Worm (Caenorhabditis elegans) whole organism, midembryonic: ENCODE results near the gene Y26G10.1.

Experiments
- T22C8.4 ChIP-seq: fragments of 200-800 bp; sonication (Bioruptor generic); IDR thresholded peaks from 2 replicates; pipeline ENCODE4 v1.3.6; 2022; ENCODE audit warnings: missing genetic modification characterization, missing compliant biosample characterization
- cog-1 ChIP-seq: sonication (generic microtip); optimal IDR thresholded peaks from 2 replicates; lab custom pipeline; 2016; ENCODE audit warnings: missing genetic modification characterization, missing compliant biosample characterization
- flt-1 ChIP-seq: fragments of 200-800 bp; sonication (Bioruptor generic); IDR thresholded peaks from 2 replicates; pipeline ENCODE4 v1.3.6; 2022; ENCODE audit warnings: missing genetic modification characterization, missing compliant biosample characterization
- klf-2 ChIP-seq: fragments of 200-800 bp; sonication (Bioruptor generic); conservative IDR thresholded peaks from 2 replicates; pipeline ENCODE4 v1.3.6; 2022; ENCODE audit warnings: missing genetic modification reagents, missing genetic modification characterization, missing compliant biosample characterization
- med-1 ChIP-seq: sonication (generic microtip); optimal IDR thresholded peaks from 2 replicates; lab custom pipeline; 2017; ENCODE audit warnings: missing genetic modification characterization, mild to moderate bottlenecking, missing compliant biosample characterization, antibody characterized with exemption, missing genetic modification reagents; ENCODE audit not compliant: insufficient read depth
- ref-1 ChIP-seq: fragments of 200-800 bp; sonication (Bioruptor generic); conservative IDR thresholded peaks from 2 replicates; pipeline ENCODE4 v1.3.6; 2022; ENCODE audit warnings: missing genetic modification reagents, missing genetic modification characterization, missing compliant biosample characterization
- tab-1 ChIP-seq: fragments of 200-800 bp; sonication (Bioruptor generic); IDR thresholded peaks from 2 replicates; pipeline ENCODE4 v1.3.6; 2022; ENCODE audit warnings: missing genetic modification characterization, missing compliant biosample characterization
- ztf-23 ChIP-seq: fragments of 200-800 bp; sonication (Bioruptor generic); IDR thresholded peaks from 2 replicates; pipeline ENCODE4 v1.3.6; 2022; ENCODE audit warnings: missing genetic modification reagents, missing genetic modification characterization, missing compliant biosample characterization
- ztf-29 ChIP-seq: fragments of 200-800 bp; sonication (Bioruptor generic); IDR thresholded peaks from 2 replicates; pipeline ENCODE4 v1.3.6; 2022; ENCODE audit warnings: missing genetic modification reagents, missing genetic modification characterization, missing compliant biosample characterization

Y26G10.1 gene

DNA sequence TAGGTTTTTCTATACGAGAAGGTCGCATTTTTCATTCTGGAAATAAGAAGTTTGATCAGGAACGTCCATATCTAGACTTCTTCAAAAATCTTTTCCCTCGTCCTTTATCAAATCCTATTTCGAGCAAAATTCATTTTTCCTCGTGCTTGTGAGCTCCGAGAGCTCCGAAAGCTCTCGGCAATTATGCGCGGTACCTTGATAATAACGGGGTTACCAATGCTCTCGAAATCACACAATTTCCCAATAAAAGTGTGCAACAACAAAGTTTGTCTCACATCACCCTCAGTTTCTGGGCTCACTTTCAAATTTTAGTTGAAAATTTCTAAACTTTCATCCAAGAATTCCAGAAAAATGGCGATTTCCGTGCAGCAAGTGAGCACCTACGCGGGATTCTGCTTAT, 27.2 kb downstream of the Y26G10.1 start, which contains the start of gene str-89:
Gene str-89 (plus strand): TSS at position 301 of the 400 bp plus-strand sequence.
- TF ChIP-seq flt-1 (GFP tag; lab: Robert Waterston, UW) (no peak), med-1 (GFP tag; lab: Kevin White, UChicago) (no peak), ref-1 (GFP tag; lab: Robert Waterston, UW) (no peak), klf-2 (GFP tag; lab: Robert Waterston, UW) (no peak), ztf-29 (GFP tag; lab: Robert Waterston, UW) (no peak), tab-1 (GFP tag; lab: Robert Waterston, UW) (no peak), ztf-23 (no peak), T22C8.4 (GFP tag; lab: Robert Waterston, UW) (no peak), cog-1 (no peak)

ce11 chrV:17667676-17668075, 28.0 kb downstream of the Y26G10.1 start, which contains the start of gene F59A1.12:
F59A1.12 (minus strand) TSS chrV:17667776.
- TF ChIP-seq tab-1 (GFP tag; lab: Robert Waterston, UW) (no peak), klf-2 (GFP tag; lab: Robert Waterston, UW) (no peak), ref-1 (GFP tag; lab: Robert Waterston, UW) (no peak), ztf-23 (no peak)

ce11 chrV:17665906-17666305, 29.8 kb downstream of the Y26G10.1 start, which contains the start of gene F59A1.11:
F59A1.11 (minus strand) TSS chrV:17666006.
- TF ChIP-seq tab-1 (GFP tag; lab: Robert Waterston, UW): no peak
- TF ChIP-seq T22C8.4 (GFP tag; lab: Robert Waterston, UW): no peak
- no peak for TF ChIP-seq med-1 (GFP tag; lab: Kevin White, UChicago)
- no peak for TF ChIP-seq klf-2 (GFP tag; lab: Robert Waterston, UW)

DNA sequence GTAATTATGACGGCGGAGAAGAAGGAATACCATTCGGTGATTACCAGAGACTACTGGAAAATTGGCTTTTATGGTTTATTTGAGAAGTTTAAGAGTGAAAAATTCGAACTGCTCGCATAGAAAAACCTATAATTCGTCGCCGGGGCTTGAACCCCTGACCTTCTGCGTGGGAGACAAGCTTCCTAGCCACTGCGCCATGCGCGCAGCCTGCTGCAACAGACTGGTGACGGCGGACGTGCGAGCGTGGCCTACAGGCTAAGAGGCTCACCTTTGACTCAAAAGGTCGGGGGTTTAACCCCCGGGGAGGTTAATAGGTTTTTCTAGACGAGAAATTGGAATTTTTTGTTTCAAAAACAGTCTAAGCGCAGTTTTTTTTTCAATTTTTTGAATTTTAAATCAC, 31.3 kb downstream of the Y26G10.1 start:
- TF ChIP-seq tab-1 (GFP tag; lab: Robert Waterston, UW) (no peak), ref-1 (GFP tag; lab: Robert Waterston, UW) (no peak), klf-2 (GFP tag; lab: Robert Waterston, UW) (no peak), flt-1 (GFP tag; lab: Robert Waterston, UW) (no peak), T22C8.4 (GFP tag; lab: Robert Waterston, UW) (no peak), ztf-23 (no peak), cog-1 (no peak), ztf-29 (GFP tag; lab: Robert Waterston, UW) (no peak), med-1 (GFP tag; lab: Kevin White, UChicago) (no peak)

DNA sequence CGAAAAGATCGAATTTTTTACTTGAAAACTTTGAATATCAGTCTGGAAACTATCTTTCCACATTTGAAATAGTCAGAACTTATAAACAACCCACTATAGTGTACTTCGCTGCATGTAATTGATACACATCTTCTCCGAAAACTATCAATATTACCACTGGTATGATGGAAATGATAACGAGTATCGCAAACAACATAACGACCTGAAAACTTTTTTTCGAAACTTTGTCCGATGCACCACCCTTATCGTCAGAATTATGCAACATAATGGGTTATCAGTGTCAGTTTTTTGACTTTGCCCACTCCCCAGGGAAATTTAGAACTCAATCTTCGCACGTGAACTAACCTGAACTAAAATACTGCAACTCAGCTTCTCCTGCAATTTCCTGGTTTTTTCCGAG, 33.4 kb downstream of the Y26G10.1 start:
- TF ChIP-seq tab-1 (GFP tag; lab: Robert Waterston, UW): no peak
- no peak for TF ChIP-seq ztf-23
- TF ChIP-seq flt-1 (GFP tag; lab: Robert Waterston, UW): no peak
- no peak for TF ChIP-seq med-1 (GFP tag; lab: Kevin White, UChicago)
- no peak for TF ChIP-seq ztf-29 (GFP tag; lab: Robert Waterston, UW)
- no peak for TF ChIP-seq klf-2 (GFP tag; lab: Robert Waterston, UW)
- no peak for TF ChIP-seq cog-1
- TF ChIP-seq T22C8.4 (GFP tag; lab: Robert Waterston, UW): no peak

DNA sequence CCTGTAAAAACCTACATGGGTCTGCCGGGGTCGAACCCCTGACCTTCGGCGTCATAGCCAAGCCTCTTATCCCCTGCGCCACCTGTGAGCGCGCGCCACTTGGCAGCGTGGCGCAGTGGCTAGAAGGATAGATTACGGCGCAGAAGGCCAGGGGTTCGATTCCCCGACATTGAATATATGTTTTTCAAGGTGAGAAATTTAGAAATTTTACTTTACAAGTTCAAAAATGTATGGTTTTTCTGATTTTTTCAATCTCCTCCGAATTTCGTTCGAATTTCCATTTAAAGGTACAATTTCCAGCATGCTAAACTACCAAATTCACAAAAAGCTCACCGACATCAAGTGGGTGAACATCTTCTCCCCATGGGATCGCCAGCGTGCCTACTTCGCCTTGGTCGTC, 35.7 kb downstream of the Y26G10.1 start, which contains the start of gene dgat-2:
Gene dgat-2 (plus strand): TSS at position 301 of the 400 bp plus-strand sequence.
- no peak for TF ChIP-seq flt-1 (GFP tag; lab: Robert Waterston, UW)
- TF ChIP-seq tab-1 (GFP tag; lab: Robert Waterston, UW): no peak

DNA sequence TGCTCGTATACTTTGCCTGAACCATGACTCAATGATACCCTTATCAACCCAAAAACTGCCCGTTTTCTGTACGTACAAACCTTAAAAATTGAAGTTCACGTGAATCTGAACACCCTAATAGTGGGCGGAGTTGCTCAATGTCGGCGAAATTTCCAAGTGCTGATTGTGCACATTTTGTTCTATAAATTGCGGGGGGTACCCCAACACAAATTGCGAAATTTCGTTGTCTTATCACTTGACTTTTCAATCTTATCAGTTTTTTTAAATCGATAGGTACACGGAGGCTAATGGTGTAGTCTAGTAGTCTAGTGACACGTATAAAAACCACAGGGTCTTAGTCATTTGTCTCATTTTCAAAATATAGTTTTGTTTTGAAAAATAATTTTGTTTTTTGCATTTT, 36.5 kb downstream of the Y26G10.1 start, which contains the start of gene fbxa-108:
Gene fbxa-108 (minus strand): TSS at position 158 of the 400 bp plus-strand sequence.
- TF ChIP-seq flt-1 (GFP tag; lab: Robert Waterston, UW): no peak
- TF ChIP-seq ztf-23: no peak
- TF ChIP-seq med-1 (GFP tag; lab: Kevin White, UChicago): no peak
- no peak for TF ChIP-seq ref-1 (GFP tag; lab: Robert Waterston, UW)
- no peak for TF ChIP-seq cog-1
- no peak for TF ChIP-seq tab-1 (GFP tag; lab: Robert Waterston, UW)
- no peak for TF ChIP-seq ztf-29 (GFP tag; lab: Robert Waterston, UW)
- no peak for TF ChIP-seq T22C8.4 (GFP tag; lab: Robert Waterston, UW)
- no peak for TF ChIP-seq klf-2 (GFP tag; lab: Robert Waterston, UW)

ce11 chrV:17658824-17659223, 36.9 kb downstream of the Y26G10.1 start:
- TF ChIP-seq klf-2 (GFP tag; lab: Robert Waterston, UW) (no peak), flt-1 (GFP tag; lab: Robert Waterston, UW) (no peak), ztf-29 (GFP tag; lab: Robert Waterston, UW) (no peak), tab-1 (GFP tag; lab: Robert Waterston, UW) (no peak), med-1 (GFP tag; lab: Kevin White, UChicago) (no peak), T22C8.4 (GFP tag; lab: Robert Waterston, UW) (no peak), ref-1 (GFP tag; lab: Robert Waterston, UW) (no peak), cog-1 (no peak), ztf-23 (no peak)

ce11 chrV:17655205-17655604, 40.5 kb downstream of the Y26G10.1 start:
- TF ChIP-seq cog-1: no peak
- no peak for TF ChIP-seq med-1 (GFP tag; lab: Kevin White, UChicago)
- TF ChIP-seq ref-1 (GFP tag; lab: Robert Waterston, UW): no peak
- TF ChIP-seq klf-2 (GFP tag; lab: Robert Waterston, UW): no peak
- TF ChIP-seq T22C8.4 (GFP tag; lab: Robert Waterston, UW): no peak
- no peak for TF ChIP-seq tab-1 (GFP tag; lab: Robert Waterston, UW)
- TF ChIP-seq ztf-29 (GFP tag; lab: Robert Waterston, UW): no peak
- TF ChIP-seq flt-1 (GFP tag; lab: Robert Waterston, UW): no peak
- TF ChIP-seq ztf-23: no peak

DNA sequence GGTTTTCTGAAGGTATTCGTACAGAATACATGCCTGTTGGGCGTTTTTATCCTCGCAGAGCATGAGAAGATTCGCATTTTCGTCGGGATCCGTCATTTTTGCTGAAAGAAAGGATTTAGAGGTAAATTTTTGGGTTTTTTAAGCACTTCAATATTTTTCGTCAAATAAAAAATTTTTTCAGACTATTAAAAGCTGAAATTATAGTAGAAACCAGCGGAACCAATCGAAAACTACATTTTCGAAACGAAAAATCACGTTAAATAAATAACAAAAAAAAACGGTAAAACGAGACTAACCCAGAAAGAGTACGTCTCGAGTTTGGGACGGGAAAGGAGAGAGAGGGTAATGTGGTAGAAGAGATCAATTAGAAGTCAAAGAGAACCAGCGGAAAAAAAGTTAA, 45.3 kb downstream of the Y26G10.1 start, which contains the start of gene fbxa-192:
Gene fbxa-192 (minus strand): TSS at position 101 of the 400 bp plus-strand sequence.
- TF ChIP-seq tab-1 (GFP tag; lab: Robert Waterston, UW): no peak
- TF ChIP-seq flt-1 (GFP tag; lab: Robert Waterston, UW): no peak
- TF ChIP-seq cog-1: no peak
- TF ChIP-seq ref-1 (GFP tag; lab: Robert Waterston, UW): no peak
- TF ChIP-seq med-1 (GFP tag; lab: Kevin White, UChicago): no peak
